Worm (Caenorhabditis elegans) whole organism, L3 larva: ENCODE measurements around the gene F41G3.6.

Experiments
- R02D3.7 ChIP-seq: fragments of 150-350 bp; optimal IDR thresholded peaks from 2 replicates; lab custom pipeline; 2014; ENCODE audit warnings: missing biosample characterization, missing genetic modification characterization
- ZK546.5 ChIP-seq: sonication (generic microtip); optimal IDR thresholded peaks from 2 replicates; lab custom pipeline; 2017; ENCODE audit warnings: missing biosample characterization, missing genetic modification characterization
- ama-1 ChIP-seq: fragments of 150-350 bp; optimal IDR thresholded peaks from 2 replicates; lab custom pipeline; 2018
- ceh-16 ChIP-seq: sonication (generic microtip); optimal IDR thresholded peaks from 2 replicates; lab custom pipeline; 2017; ENCODE audit warnings: missing biosample characterization, missing genetic modification characterization
- ceh-28 ChIP-seq: fragments of 150-350 bp; optimal IDR thresholded peaks from 2 replicates; lab custom pipeline; 2014; ENCODE audit warnings: missing biosample characterization, missing genetic modification reagents, missing genetic modification characterization
- daf-12 ChIP-seq: fragments of 150-350 bp; optimal IDR thresholded peaks from 2 replicates; lab custom pipeline; 2014; ENCODE audit warnings: missing biosample characterization, missing genetic modification reagents, missing genetic modification characterization
- egl-27 ChIP-seq: sonication (generic microtip); optimal IDR thresholded peaks from 4 replicates; lab custom pipeline; 2017; ENCODE audit warnings: missing biosample characterization, missing genetic modification reagents, missing genetic modification characterization
- egl-5 ChIP-seq: fragments of 150-350 bp; optimal IDR thresholded peaks from 2 replicates; lab custom pipeline; 2017; ENCODE audit warnings: missing biosample characterization, missing genetic modification reagents, missing genetic modification characterization, inconsistent platforms
- elt-1 ChIP-seq: fragments of 150-350 bp; optimal IDR thresholded peaks from 2 replicates; lab custom pipeline; 2014; ENCODE audit warnings: missing biosample characterization, missing genetic modification characterization
- elt-2 ChIP-seq: sonication (generic microtip); optimal IDR thresholded peaks from 2 replicates; lab custom pipeline; 2016; ENCODE audit warnings: missing genetic modification reagents, mild to moderate bottlenecking, missing genetic modification characterization, missing compliant biosample characterization
- elt-3 ChIP-seq, 3 experiments: fragments of 150-350 bp in 1 of 3; sonication (generic microtip) in 2 of 3; optimal IDR thresholded peaks; 2 replicates in 2 of 3; 4 replicates in 1 of 3; lab custom pipeline; 2014 to 2017; ENCODE audit warnings: missing biosample characterization in 3 of 3, missing genetic modification characterization in 3 of 3
- eor-1 ChIP-seq, 2 experiments: fragments of 150-350 bp; optimal IDR thresholded peaks; 2 replicates each; lab custom pipeline; 2014 to 2018; ENCODE audit warnings: missing biosample characterization in 2 of 2, missing genetic modification characterization in 2 of 2
- fkh-10 ChIP-seq: sonication (generic microtip); optimal IDR thresholded peaks from 2 replicates; lab custom pipeline; 2017; ENCODE audit warnings: missing biosample characterization, missing genetic modification reagents, missing genetic modification characterization
- fkh-2 ChIP-seq: fragments of 150-350 bp; optimal IDR thresholded peaks from 2 replicates; lab custom pipeline; 2014; ENCODE audit warnings: missing biosample characterization, missing genetic modification reagents, missing genetic modification characterization
- fos-1 ChIP-seq: fragments of 150-350 bp; optimal IDR thresholded peaks from 2 replicates; lab custom pipeline; 2014; ENCODE audit warnings: missing biosample characterization, missing genetic modification characterization
- hmg-11 ChIP-seq: sonication (generic microtip); optimal IDR thresholded peaks from 2 replicates; lab custom pipeline; 2016; ENCODE audit warnings: missing genetic modification characterization, missing compliant biosample characterization
- lin-15B ChIP-seq: fragments of 150-350 bp; optimal IDR thresholded peaks from 2 replicates; lab custom pipeline; 2014; ENCODE audit warnings: missing biosample characterization, missing genetic modification characterization
- lin-39 ChIP-seq: fragments of 150-350 bp; optimal IDR thresholded peaks from 2 replicates; lab custom pipeline; 2018; ENCODE audit warnings: missing biosample characterization, missing genetic modification reagents, missing genetic modification characterization
- lsy-12 ChIP-seq: sonication (generic microtip); optimal IDR thresholded peaks from 2 replicates; lab custom pipeline; 2016; ENCODE audit warnings: mild to moderate bottlenecking, missing genetic modification characterization, missing compliant biosample characterization
- mdl-1 ChIP-seq: fragments of 150-350 bp; optimal IDR thresholded peaks from 2 replicates; lab custom pipeline; 2014; ENCODE audit warnings: missing biosample characterization, missing genetic modification characterization
- mml-1 ChIP-seq: fragments of 150-350 bp; sonication (generic microtip); optimal IDR thresholded peaks from 3 replicates; lab custom pipeline; 2014; ENCODE audit warnings: missing biosample characterization, missing genetic modification characterization
- nfya-1 ChIP-seq: sonication (generic microtip); optimal IDR thresholded peaks from 2 replicates; lab custom pipeline; 2017; ENCODE audit warnings: missing genetic modification characterization, mild to moderate bottlenecking, missing compliant biosample characterization, antibody characterized with exemption, moderate library complexity; ENCODE audit not compliant: insufficient read depth
- nhr-23 ChIP-seq: fragments of 150-350 bp; optimal IDR thresholded peaks from 2 replicates; lab custom pipeline; 2014; ENCODE audit warnings: missing biosample characterization, missing genetic modification reagents, missing genetic modification characterization
- nhr-25 ChIP-seq: sonication (generic microtip); optimal IDR thresholded peaks from 2 replicates; lab custom pipeline; 2017; ENCODE audit warnings: missing biosample characterization, missing genetic modification characterization
- nhr-43 ChIP-seq: sonication (generic microtip); optimal IDR thresholded peaks from 2 replicates; lab custom pipeline; 2016; ENCODE audit warnings: mild to moderate bottlenecking, missing genetic modification characterization, missing compliant biosample characterization; ENCODE audit not compliant: poor library complexity, severe bottlenecking
- nhr-76 ChIP-seq: fragments of 150-350 bp; sonication (generic microtip); optimal IDR thresholded peaks from 5 replicates; lab custom pipeline; 2014; ENCODE audit warnings: missing biosample characterization, missing genetic modification characterization
- skn-1 ChIP-seq: fragments of 150-350 bp; optimal IDR thresholded peaks from 2 replicates; lab custom pipeline; 2014; ENCODE audit warnings: missing biosample characterization, missing genetic modification characterization
- snpc-4 ChIP-seq: fragments of 150-350 bp; optimal IDR thresholded peaks from 2 replicates; lab custom pipeline; 2014; ENCODE audit warnings: missing biosample characterization, missing genetic modification characterization
- tbx-2 ChIP-seq: sonication (generic microtip); optimal IDR thresholded peaks from 2 replicates; lab custom pipeline; 2016; ENCODE audit warnings: mild to moderate bottlenecking, missing genetic modification characterization, missing compliant biosample characterization
- unc-62 ChIP-seq: fragments of 150-350 bp; sonication (generic microtip); optimal IDR thresholded peaks from 4 replicates; lab custom pipeline; 2014; ENCODE audit warnings: missing biosample characterization, missing genetic modification reagents, missing genetic modification characterization
- zag-1 ChIP-seq: fragments of 150-350 bp; optimal IDR thresholded peaks from 2 replicates; lab custom pipeline; 2014; ENCODE audit warnings: missing biosample characterization, missing genetic modification characterization
- ztf-4 ChIP-seq: fragments of 150-350 bp; optimal IDR thresholded peaks from 2 replicates; lab custom pipeline; 2014; ENCODE audit warnings: missing biosample characterization, missing genetic modification characterization

The F41G3.6 gene

DNA sequence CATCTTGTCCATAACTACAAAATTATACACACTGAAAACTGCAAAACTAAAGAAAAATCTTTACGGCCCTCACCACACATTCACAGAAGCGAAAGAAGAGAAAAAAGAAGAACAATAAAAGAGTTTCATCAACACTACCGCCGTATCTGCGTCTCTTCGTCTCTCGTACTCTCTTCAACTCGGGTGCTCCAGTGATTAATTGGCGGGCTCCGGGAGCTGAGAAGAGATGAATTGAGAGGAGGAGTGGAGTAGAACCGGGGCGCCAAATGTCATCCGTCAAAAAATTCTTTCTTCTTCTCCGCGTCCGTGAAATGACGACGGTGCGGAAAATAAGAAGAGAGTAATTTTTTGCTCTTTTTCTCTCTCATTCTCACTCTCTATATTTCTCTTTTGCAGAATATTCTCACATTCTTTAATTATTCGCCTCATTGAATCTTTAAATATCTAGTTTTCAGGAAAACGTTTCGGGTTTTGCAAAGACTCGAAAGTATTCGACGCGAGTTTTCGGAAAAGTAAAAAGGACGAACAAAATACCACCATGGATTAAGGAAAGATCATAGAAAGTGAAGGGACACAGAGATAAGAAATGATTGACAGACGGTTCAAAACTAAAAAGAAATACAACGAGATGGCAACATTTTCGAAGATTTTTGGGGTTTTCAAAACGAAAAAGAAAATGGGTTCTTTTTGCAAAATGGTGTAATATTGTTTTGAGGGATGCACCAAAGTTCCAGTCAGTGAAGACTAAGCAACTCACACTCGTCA is 35.0 kb upstream of the F41G3.6 start:
- peak; percentile 52 for TF ChIP-seq nfya-1
- TF ChIP-seq elt-1 (tag; lab: Kevin White, UChicago) = peak; percentile 0
- peak; percentile 96 for TF ChIP-seq lin-39 (tag; lab: Kevin White, UChicago)
- no peak for TF ChIP-seq skn-1 (tag; lab: Kevin White, UChicago)
- peak; percentile 27 for TF ChIP-seq unc-62 (GFP tag; lab: Kevin White, UChicago)
- TF ChIP-seq elt-2 = no peak

DNA sequence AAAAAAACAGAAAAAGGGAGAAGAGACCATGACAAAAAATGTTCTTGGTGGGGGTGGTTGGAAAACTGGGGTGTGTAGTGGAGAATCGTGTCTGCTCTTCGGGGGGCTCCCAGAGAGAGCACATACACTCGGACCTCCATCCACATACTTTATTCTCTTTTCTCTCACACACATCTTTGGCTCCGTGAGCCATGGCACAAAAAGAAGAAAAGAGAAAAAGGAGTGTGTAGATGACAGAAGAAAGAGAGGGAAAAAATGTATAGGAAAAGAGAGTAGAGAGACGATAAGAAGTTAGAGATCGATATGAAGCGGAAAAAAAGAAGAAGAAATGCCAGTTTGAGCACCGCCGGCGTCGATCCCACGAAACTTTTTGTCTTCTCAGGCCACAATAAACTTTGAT is 33.7 kb upstream of the F41G3.6 start:
- peak; percentile 18 for TF ChIP-seq egl-5 (tag; lab: Kevin White, UChicago)
- TF ChIP-seq zag-1 (tag; lab: Kevin White, UChicago) = no peak
- no peak for TF ChIP-seq ceh-16
- TF ChIP-seq skn-1 (tag; lab: Kevin White, UChicago) = no peak
- TF ChIP-seq lin-39 (tag; lab: Kevin White, UChicago) = peak; percentile 65
- TF ChIP-seq R02D3.7 = no peak
- TF ChIP-seq fos-1 (tag; lab: Kevin White, UChicago) = no peak
- TF ChIP-seq nfya-1 = peak; percentile 78
- TF ChIP-seq unc-62 (GFP tag; lab: Kevin White, UChicago) = peak; percentile 15
- peak; percentile 37 for TF ChIP-seq hmg-11 (tag; lab: Kevin White, UChicago)
- TF ChIP-seq nhr-23 (tag; lab: Kevin White, UChicago) = no peak
- peak; percentile 21 for TF ChIP-seq lin-15B (tag; lab: Kevin White, UChicago)

DNA sequence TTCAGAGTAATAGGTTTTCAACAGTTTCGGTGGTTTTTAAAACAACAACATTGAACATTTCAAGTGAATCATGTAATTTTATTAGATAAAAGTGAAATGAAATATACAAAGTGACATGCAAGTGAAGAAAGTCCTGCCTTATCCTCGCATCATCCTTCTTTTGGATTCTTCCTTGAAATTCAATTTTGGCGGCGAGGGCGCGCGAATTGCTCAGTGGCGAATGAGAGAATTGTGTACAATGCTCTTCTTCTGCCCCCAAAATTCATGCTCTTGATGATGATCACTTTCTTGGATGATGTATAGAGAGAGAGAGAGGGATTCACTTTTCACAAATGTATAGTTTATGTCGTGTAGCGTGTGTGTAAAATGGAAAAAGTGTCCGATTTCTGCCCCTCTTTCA is 33.0 kb upstream of the F41G3.6 start:
- no peak for TF ChIP-seq mdl-1 (tag; lab: Kevin White, UChicago)
- peak; percentile 86 for TF ChIP-seq fkh-10
- no peak for TF ChIP-seq fkh-2 (tag; lab: Kevin White, UChicago)
- peak; percentile 3 for TF ChIP-seq nhr-23 (tag; lab: Kevin White, UChicago)
- TF ChIP-seq daf-12 (tag; lab: Kevin White, UChicago) = no peak
- no peak for TF ChIP-seq mml-1 (tag; lab: Kevin White, UChicago)
- TF ChIP-seq nhr-43 (tag; lab: Kevin White, UChicago) = peak; percentile 26
- TF ChIP-seq ama-1 = peak; percentile 74
- TF ChIP-seq, all 47 proteins: peak for 4

DNA sequence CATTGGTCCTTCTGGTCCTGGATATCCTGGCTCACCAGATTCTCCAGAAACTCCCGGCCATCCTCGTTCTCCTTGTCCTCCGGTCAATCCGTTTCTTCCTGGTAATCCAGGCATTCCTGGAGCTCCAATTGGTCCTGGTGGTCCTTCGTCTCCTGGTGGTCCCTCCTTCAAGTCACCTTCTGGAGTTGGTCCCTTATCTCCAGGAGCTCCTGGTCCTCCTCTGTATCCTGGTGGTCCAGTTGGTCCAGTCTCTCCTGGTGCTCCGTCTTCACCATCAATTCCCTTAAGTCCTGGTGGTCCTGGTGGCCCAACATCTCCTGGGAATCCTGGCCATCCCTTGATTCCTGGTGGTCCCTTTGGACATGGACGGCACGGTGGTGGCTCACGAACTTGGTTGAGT is 32.1 kb upstream of the F41G3.6 start:
- TF ChIP-seq mml-1 (tag; lab: Kevin White, UChicago) = no peak
- TF ChIP-seq ZK546.5 = no peak
- no peak for TF ChIP-seq elt-1 (tag; lab: Kevin White, UChicago)
- no peak for TF ChIP-seq nhr-76 (tag; lab: Kevin White, UChicago)
- no peak for TF ChIP-seq snpc-4 (tag; lab: Kevin White, UChicago)
- TF ChIP-seq zag-1 (tag; lab: Kevin White, UChicago) = no peak
- TF ChIP-seq, all 47 proteins: peak for 0

DNA sequence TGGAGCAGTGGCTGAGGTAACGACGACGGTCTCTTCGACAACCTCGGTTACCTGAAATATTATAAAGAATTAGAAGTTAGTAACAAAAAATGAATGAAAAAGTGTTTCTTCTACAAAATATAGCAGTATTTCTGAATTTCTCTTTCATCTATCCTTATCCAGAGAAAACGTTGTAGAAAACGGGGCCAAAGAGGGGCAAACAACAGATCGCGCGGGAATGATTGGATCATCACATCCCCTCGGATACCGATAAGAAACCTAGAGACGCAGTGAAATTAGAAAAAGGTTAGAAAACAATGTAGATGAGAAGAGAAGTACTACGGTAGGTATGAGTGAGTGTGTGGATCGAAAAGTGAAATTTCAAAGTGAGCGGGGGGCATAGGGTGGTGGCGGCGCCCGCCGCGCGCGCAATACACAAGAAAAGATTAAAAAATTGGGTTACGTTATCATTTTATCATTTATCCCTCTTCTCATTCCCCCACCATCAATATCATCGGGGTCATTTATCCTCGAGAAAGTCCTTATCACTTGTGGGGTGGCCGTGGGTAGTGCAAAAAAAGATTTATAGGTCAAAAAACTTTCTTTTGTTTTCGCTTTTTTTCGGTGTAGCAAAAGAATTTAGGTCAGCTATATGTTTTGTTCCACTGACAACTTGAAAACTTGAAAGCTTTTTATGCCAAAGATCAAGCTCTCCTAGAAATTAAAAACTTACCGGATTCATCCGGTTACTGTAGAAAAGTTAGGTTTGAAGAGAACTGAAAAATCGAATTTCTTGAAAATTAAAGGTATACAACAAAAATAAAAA is 30.3 kb upstream of the F41G3.6 start, which contains the start of the genes dpy-10 and T14B4.19:
TSS of gene dpy-10 (minus strand) at position 51 of the 805 bp plus-strand sequence.
TSS of gene T14B4.19 (minus strand) at position 755 of the 805 bp plus-strand sequence.
- TF ChIP-seq nhr-23 (tag; lab: Kevin White, UChicago) = peak; percentile 96
- peak; percentile 6 for TF ChIP-seq lsy-12 (tag; lab: Kevin White, UChicago)
- peak in 2 of 3 experiments; percentile 18 to 85 for TF ChIP-seq elt-3 (tag; optimal IDR thresholded peaks at IDR 0.05; lab: Kevin White, UChicago)
- no peak for TF ChIP-seq egl-5 (tag; lab: Kevin White, UChicago)
- TF ChIP-seq daf-12 (tag; lab: Kevin White, UChicago) = no peak
- peak; percentile 75 for TF ChIP-seq nhr-43 (tag; lab: Kevin White, UChicago)

ce11 chrII:6713003-6713402 is 29.7 kb upstream of the F41G3.6 start:
- no peak for TF ChIP-seq elt-1 (tag; lab: Kevin White, UChicago)
- TF ChIP-seq elt-3 (tag; optimal IDR thresholded peaks at IDR 0.05; lab: Kevin White, UChicago) = no peak
- TF ChIP-seq egl-27 (tag; lab: Kevin White, UChicago) = no peak
- no peak for TF ChIP-seq tbx-2 (tag; lab: Kevin White, UChicago)
- TF ChIP-seq elt-2 = no peak
- no peak for TF ChIP-seq fkh-10
- no peak for TF ChIP-seq nhr-25 (tag; lab: Kevin White, UChicago)
- TF ChIP-seq eor-1 (tag; optimal IDR thresholded peaks at IDR 0.05; lab: Kevin White, UChicago) = no peak
- TF ChIP-seq ZK546.5 = no peak
- no peak for TF ChIP-seq nhr-23 (tag; lab: Kevin White, UChicago)
- no peak for TF ChIP-seq ztf-4 (tag; lab: Kevin White, UChicago)
- no peak for TF ChIP-seq ama-1
- no peak for TF ChIP-seq ceh-28 (tag; lab: Kevin White, UChicago)
